Worm (Caenorhabditis elegans) whole organism, young adult: ENCODE data around the gene Y49F6B.14.

Experiments used
- B0261.1 ChIP-seq: sonication (generic microtip); optimal IDR thresholded peaks from 2 replicates; lab custom pipeline; 2016; ENCODE audit warnings: mild to moderate bottlenecking, missing genetic modification characterization, moderate library complexity, missing compliant biosample characterization
- Y95B8A.8 ChIP-seq: fragments of 200-800 bp; sonication (Bioruptor generic); IDR thresholded peaks from 2 replicates; pipeline ENCODE4 v1.3.6; 2022; ENCODE audit warnings: missing genetic modification reagents, missing genetic modification characterization, missing compliant biosample characterization
- gei-17 ChIP-seq: fragments of 200-800 bp; sonication (Bioruptor generic); optimal IDR thresholded peaks from 2 replicates; lab custom pipeline; 2018; ENCODE audit warnings: mild to moderate bottlenecking, missing genetic modification characterization, missing compliant biosample characterization
- madf-10 ChIP-seq: sonication (generic microtip); optimal IDR thresholded peaks from 2 replicates; lab custom pipeline; 2016; ENCODE audit warnings: mild to moderate bottlenecking, missing genetic modification characterization, missing compliant biosample characterization
- mel-28 ChIP-seq: sonication (generic microtip); optimal IDR thresholded peaks from 2 replicates; lab custom pipeline; 2016; ENCODE audit warnings: borderline replicate concordance, mild to moderate bottlenecking, missing genetic modification characterization, missing compliant biosample characterization

ce11 chrII:3512240-3512639 is 3.0 kb downstream of the Y49F6B.14 start, which contains the start of gene Y49F6B.19:
- TF ChIP-seq B0261.1 (tag; lab: Kevin White, UChicago) = no peak
- no peak for TF ChIP-seq Y95B8A.8 (GFP tag; lab: Robert Waterston, UW)
- TF ChIP-seq gei-17 = no peak
- TF ChIP-seq madf-10 = no peak
- TF ChIP-seq mel-28 (tag; lab: Kevin White, UChicago) = no peak
